Fruit fly (Drosophila melanogaster) whole organism, embryonic: ENCODE measurements around the gene CG5835.

Experiments
- Antp ChIP-seq: fragments of 200-800 bp; sonication (Bioruptor generic); optimal IDR thresholded peaks from 3 replicates; lab custom pipeline; 2016; ENCODE audit warnings: missing biosample characterization, missing genetic modification characterization
- Atf-2 ChIP-seq: fragments of 200-800 bp; sonication (Bioruptor generic); optimal IDR thresholded peaks from 2 replicates; lab custom pipeline; 2016; ENCODE audit warnings: missing biosample characterization, missing genetic modification characterization
- Atf6 ChIP-seq: fragments of 200-800 bp; sonication (Bioruptor generic); IDR thresholded peaks from 2 replicates; pipeline ENCODE4 v1.3.6; 2022; ENCODE audit warnings: missing biosample characterization, missing genetic modification characterization
- CG10543 ChIP-seq: fragments of 200-800 bp; sonication (Bioruptor generic); optimal IDR thresholded peaks from 3 replicates; lab custom pipeline; 2017; ENCODE audit warnings: missing biosample characterization, mild to moderate bottlenecking, missing genetic modification characterization, moderate library complexity
- CG11398 ChIP-seq: fragments of 200-800 bp; sonication (Bioruptor generic); optimal IDR thresholded peaks from 2 replicates; lab custom pipeline; 2016; ENCODE audit warnings: missing biosample characterization, missing genetic modification characterization
- CG13624 ChIP-seq: fragments of 200-800 bp; sonication (Bioruptor generic); optimal IDR thresholded peaks from 2 replicates; lab custom pipeline; 2016; ENCODE audit warnings: missing biosample characterization, missing genetic modification characterization
- CG13775 ChIP-seq: fragments of 200-800 bp; sonication (Bioruptor generic); optimal IDR thresholded peaks from 3 replicates; lab custom pipeline; 2017; ENCODE audit warnings: missing biosample characterization, mild to moderate bottlenecking, missing genetic modification characterization
- CG17186 ChIP-seq: fragments of 200-800 bp; sonication (Bioruptor generic); optimal IDR thresholded peaks from 3 replicates; lab custom pipeline; 2017; ENCODE audit warnings: missing biosample characterization, missing genetic modification reagents, missing genetic modification characterization
- CG17829 ChIP-seq: fragments of 200-800 bp; optimal IDR thresholded peaks from 2 replicates; lab custom pipeline; 2019; ENCODE audit warnings: missing biosample characterization, mild to moderate bottlenecking, missing genetic modification characterization, moderate library complexity
- CG18599 ChIP-seq: fragments of 200-800 bp; sonication (Bioruptor generic); optimal IDR thresholded peaks from 3 replicates; lab custom pipeline; 2017; ENCODE audit warnings: missing biosample characterization, missing genetic modification characterization, mild to moderate bottlenecking, moderate library complexity, missing genetic modification reagents
- CG2199 ChIP-seq: fragments of 200-800 bp; sonication (Bioruptor generic); IDR thresholded peaks from 3 replicates; pipeline ENCODE4 v1.3.6; 2022; ENCODE audit warnings: missing biosample characterization, missing genetic modification characterization
- CG31224 ChIP-seq: fragments of 200-800 bp; sonication (Bioruptor generic); IDR thresholded peaks from 2 replicates; pipeline ENCODE4 v1.3.6; 2022; ENCODE audit warnings: missing biosample characterization, missing genetic modification characterization
- CG32767 ChIP-seq: fragments of 200-800 bp; sonication (Bioruptor generic); IDR thresholded peaks from 2 replicates; pipeline ENCODE4 v1.3.6; 2022; ENCODE audit warnings: missing biosample characterization, missing genetic modification characterization
- CG32772 ChIP-seq: fragments of 200-800 bp; sonication (Bioruptor generic); IDR thresholded peaks from 2 replicates; pipeline ENCODE4 v1.3.6; 2022; ENCODE audit warnings: missing biosample characterization, missing genetic modification characterization
- CG34224 ChIP-seq: fragments of 200-800 bp; sonication (Bioruptor generic); IDR thresholded peaks from 3 replicates; pipeline ENCODE4 v1.3.6; 2022; ENCODE audit warnings: missing biosample characterization, missing genetic modification characterization; ENCODE audit not compliant: partially characterized antibody
- CG4282 ChIP-seq: fragments of 200-800 bp; sonication (Bioruptor generic); optimal IDR thresholded peaks from 2 replicates; lab custom pipeline; 2016; ENCODE audit warnings: missing biosample characterization, missing genetic modification characterization
- CG4730 ChIP-seq: fragments of 200-800 bp; sonication (Bioruptor generic); IDR thresholded peaks from 2 replicates; pipeline ENCODE4 v1.3.6; 2022; ENCODE audit warnings: missing biosample characterization, missing genetic modification characterization
- CG4820 ChIP-seq: fragments of 200-800 bp; sonication (Bioruptor generic); optimal IDR thresholded peaks from 3 replicates; lab custom pipeline; 2016; ENCODE audit warnings: missing biosample characterization, missing genetic modification characterization
- CG7271 ChIP-seq: fragments of 200-800 bp; sonication (Bioruptor generic); optimal IDR thresholded peaks from 2 replicates; lab custom pipeline; 2018; ENCODE audit warnings: missing biosample characterization, mild to moderate bottlenecking, missing genetic modification characterization, moderate library complexity
- CG7786 ChIP-seq: fragments of 200-800 bp; sonication (Bioruptor generic); optimal IDR thresholded peaks from 2 replicates; lab custom pipeline; 2016; ENCODE audit warnings: missing biosample characterization, missing genetic modification characterization
- CG7928 ChIP-seq: fragments of 200-800 bp; sonication (Bioruptor generic); optimal IDR thresholded peaks from 2 replicates; lab custom pipeline; 2017; ENCODE audit warnings: missing biosample characterization, mild to moderate bottlenecking, missing genetic modification characterization
- CG8765 ChIP-seq: fragments of 200-800 bp; sonication (Bioruptor generic); IDR thresholded peaks from 2 replicates; pipeline ENCODE4 v1.3.6; 2022; ENCODE audit warnings: missing biosample characterization, missing genetic modification characterization
- CTCF ChIP-seq: fragments of 200-800 bp; sonication (Bioruptor generic); optimal IDR thresholded peaks from 2 replicates; lab custom pipeline; 2017; ENCODE audit warnings: missing biosample characterization, mild to moderate bottlenecking, missing genetic modification characterization, moderate library complexity
- Dip2 ChIP-seq: fragments of 200-800 bp; sonication (Bioruptor generic); IDR thresholded peaks from 2 replicates; pipeline ENCODE4 v1.3.6; 2022; ENCODE audit warnings: missing biosample characterization, missing genetic modification characterization
- Ets97D ChIP-seq: fragments of 200-800 bp; sonication (Bioruptor generic); optimal IDR thresholded peaks from 3 replicates; lab custom pipeline; 2016; ENCODE audit warnings: missing biosample characterization, missing genetic modification characterization
- Fer1 ChIP-seq: fragments of 200-800 bp; sonication (Bioruptor generic); optimal IDR thresholded peaks from 2 replicates; lab custom pipeline; 2017; ENCODE audit warnings: missing biosample characterization, mild to moderate bottlenecking, missing genetic modification characterization
- HHEX ChIP-seq: fragments of 200-800 bp; sonication (Bioruptor generic); optimal IDR thresholded peaks from 3 replicates; lab custom pipeline; 2017; ENCODE audit warnings: missing biosample characterization, mild to moderate bottlenecking, missing genetic modification characterization, missing genetic modification reagents
- NK7.1 ChIP-seq: fragments of 200-800 bp; sonication (Bioruptor generic); optimal IDR thresholded peaks from 3 replicates; lab custom pipeline; 2016; ENCODE audit warnings: missing biosample characterization, missing genetic modification characterization
- Neu2 ChIP-seq: fragments of 200-800 bp; sonication (Bioruptor generic); optimal IDR thresholded peaks from 3 replicates; lab custom pipeline; 2016; ENCODE audit warnings: missing biosample characterization, missing genetic modification characterization, borderline replicate concordance
- Nf-YB ChIP-seq: fragments of 200-800 bp; sonication (Bioruptor generic); optimal IDR thresholded peaks from 3 replicates; lab custom pipeline; 2019; ENCODE audit warnings: missing biosample characterization, mild to moderate bottlenecking, missing genetic modification characterization, moderate library complexity
- Pdp1 ChIP-seq, 2 experiments: fragments of 200-800 bp; sonication (Bioruptor generic); optimal IDR thresholded peaks; 3 replicates each; lab custom pipeline; 2016; ENCODE audit warnings: missing biosample characterization in 2 of 2, missing genetic modification characterization in 2 of 2, mild to moderate bottlenecking in 1 of 2, moderate library complexity in 1 of 2
- Taf1 ChIP-seq: fragments of 200-800 bp; sonication (Bioruptor generic); IDR thresholded peaks from 2 replicates; pipeline ENCODE4 v1.3.6; 2022; ENCODE audit warnings: missing biosample characterization, missing genetic modification characterization
- Tbp ChIP-seq: fragments of >200 bp; optimal IDR thresholded peaks from 2 replicates; lab custom pipeline; 2018; ENCODE audit warnings: missing biosample characterization, missing genetic modification characterization
- YL-1 ChIP-seq: fragments of 200-800 bp; sonication (Bioruptor generic); optimal IDR thresholded peaks from 3 replicates; lab custom pipeline; 2017; ENCODE audit warnings: missing biosample characterization, mild to moderate bottlenecking, missing genetic modification characterization
- cas ChIP-seq: fragments of 200-800 bp; sonication (Bioruptor generic); IDR thresholded peaks from 2 replicates; pipeline ENCODE4 v1.3.6; 2022; ENCODE audit warnings: missing biosample characterization, missing genetic modification characterization
- crol ChIP-seq: fragments of 200-800 bp; sonication (Bioruptor generic); IDR thresholded peaks from 2 replicates; pipeline ENCODE4 v1.3.6; 2022; ENCODE audit warnings: missing biosample characterization, missing genetic modification characterization
- danr ChIP-seq: fragments of 200-800 bp; sonication (Bioruptor generic); IDR thresholded peaks from 2 replicates; pipeline ENCODE4 v1.3.6; 2022; ENCODE audit warnings: missing biosample characterization, missing genetic modification characterization
- en ChIP-seq: fragments of 200-800 bp; sonication (Bioruptor generic); optimal IDR thresholded peaks from 2 replicates; lab custom pipeline; 2016; ENCODE audit warnings: missing biosample characterization, missing genetic modification characterization
- eve ChIP-seq, 2 experiments: fragments of >200 bp; optimal IDR thresholded peaks; 2 replicates each; lab custom pipeline; 2017; ENCODE audit warnings: missing biosample characterization in 2 of 2, missing genetic modification characterization in 2 of 2
- fd64A ChIP-seq: fragments of 200-800 bp; sonication (Bioruptor generic); optimal IDR thresholded peaks from 3 replicates; lab custom pipeline; 2018; ENCODE audit warnings: missing biosample characterization, mild to moderate bottlenecking, missing genetic modification characterization
- ftz-f1 ChIP-seq: fragments of 200-800 bp; sonication (Bioruptor generic); optimal IDR thresholded peaks from 2 replicates; lab custom pipeline; 2016; ENCODE audit warnings: missing biosample characterization, missing genetic modification characterization
- h ChIP-seq: fragments of >200 bp; optimal IDR thresholded peaks from 2 replicates; lab custom pipeline; 2017
- klu ChIP-seq: fragments of 200-800 bp; sonication (Bioruptor generic); IDR thresholded peaks from 2 replicates; pipeline ENCODE4 v1.3.6; 2022; ENCODE audit warnings: missing biosample characterization, missing genetic modification characterization
- p53 ChIP-seq: fragments of 200-800 bp; sonication (Bioruptor generic); optimal IDR thresholded peaks from 2 replicates; lab custom pipeline; 2016; ENCODE audit warnings: missing biosample characterization, missing genetic modification characterization
- pan ChIP-seq, 4 experiments: fragments of >200 bp in 3 of 4; fragments of 200-800 bp in 1 of 4; sonication (Bioruptor generic) in 1 of 4; optimal IDR thresholded peaks in 3 of 4; IDR thresholded peaks in 1 of 4; 2 replicates each; pipeline versions ENCODE4 v1.3.6 to Lab custom; 2017 to 2022; ENCODE audit warnings: missing biosample characterization in 2 of 4, missing genetic modification characterization in 2 of 4, mixed read lengths in 1 of 4
- pzg ChIP-seq: fragments of 200-800 bp; sonication (Bioruptor generic); optimal IDR thresholded peaks from 3 replicates; lab custom pipeline; 2018; ENCODE audit warnings: missing biosample characterization, mild to moderate bottlenecking, missing genetic modification characterization, moderate library complexity
- sisA ChIP-seq: fragments of 200-800 bp; sonication (Bioruptor generic); IDR thresholded peaks from 2 replicates; pipeline ENCODE4 v1.3.6; 2022; ENCODE audit warnings: missing biosample characterization, missing genetic modification characterization
- vvl ChIP-seq: fragments of 200-800 bp; sonication (Bioruptor generic); IDR thresholded peaks from 2 replicates; pipeline ENCODE4 v1.3.6; 2022; ENCODE audit warnings: missing biosample characterization, missing genetic modification characterization
- zen ChIP-seq: fragments of 200-800 bp; sonication (Bioruptor generic); optimal IDR thresholded peaks from 3 replicates; lab custom pipeline; 2018; ENCODE audit warnings: missing biosample characterization, mild to moderate bottlenecking, missing genetic modification characterization, moderate library complexity
- zen2 ChIP-seq: fragments of 200-800 bp; sonication (Bioruptor generic); IDR thresholded peaks from 3 replicates; pipeline ENCODE4 v1.3.6; 2022; ENCODE audit warnings: missing biosample characterization, missing genetic modification characterization; ENCODE audit not compliant: partially characterized antibody

Gene CG5835

dm6 chr3R:19163972-19164819 lies 10.7 kb upstream of the CG5835 start, which contains the start of gene sqz (continued):
- TF ChIP-seq eve (GFP tag; optimal IDR thresholded peaks at IDR 0.05; lab: Kevin White, UChicago) (no peak), CG7928 (no peak), p53 (no peak), CG10543 (peak; percentile 47), CG4282 (no peak), ftz-f1 (GFP tag; lab: Kevin White, UChicago) (no peak), CG7786 (GFP tag; lab: Kevin White, UChicago) (no peak), CG18599 (GFP tag; lab: Kevin White, UChicago) (peak; percentile 25), CG2199 (GFP tag; lab: Robert Waterston, UW) (0 out of 3 replicates have a peak, but pooled peaks have one; percentile 21), Ets97D (GFP tag; lab: Kevin White, UChicago) (no peak), zen2 (GFP tag; lab: Robert Waterston, UW) (0 out of 3 replicates have a peak, but pooled peaks have one; percentile 37), vvl (peak; percentile 45), Tbp (no peak), pzg (GFP tag; lab: Kevin White, UChicago) (no peak), h (no peak), Dip2 (GFP tag; lab: Robert Waterston, UW) (no peak), Fer1 (GFP tag; lab: Kevin White, UChicago) (peak; percentile 45), CG7271 (tag; lab: Kevin White, UChicago) (no peak), cas (GFP tag; lab: Robert Waterston, UW) (no peak), CG13624 (GFP tag; lab: Kevin White, UChicago) (no peak), Pdp1 (GFP tag; optimal IDR thresholded peaks at IDR 0.05; lab: Kevin White, UChicago) (no peak), CG17829 (tag; lab: Kevin White, UChicago) (no peak), CG13775 (GFP tag; lab: Kevin White, UChicago) (peak; percentile 12), Nf-YB (GFP tag; lab: Kevin White, UChicago) (peak; percentile 62), CTCF (GFP tag; lab: Kevin White, UChicago) (no peak), CG11398 (GFP tag; lab: Kevin White, UChicago) (no peak), HHEX (no peak), CG32767 (GFP tag; lab: Robert Waterston, UW) (peak; percentile 60; the same call in 1 of the 2 replicates), YL-1 (GFP tag; lab: Kevin White, UChicago) (peak; percentile 33), danr (GFP tag; lab: Robert Waterston, UW) (no peak), NK7.1 (no peak), fd64A (no peak), pan (optimal IDR thresholded peaks at IDR 0.05; lab: Kevin White, UChicago) (no peak), pan (GFP tag; optimal IDR thresholded peaks at IDR 0.05 in 1 of 2, IDR thresholded peaks at IDR 0.05 in 1 of 2) (no peak), CG4730 (GFP tag; lab: Robert Waterston, UW) (no peak), Antp (no peak), CG8765 (GFP tag; lab: Robert Waterston, UW) (no peak), Neu2 (GFP tag; lab: Kevin White, UChicago) (no peak), CG31224 (GFP tag; lab: Robert Waterston, UW) (no peak), zen (tag; lab: Kevin White, UChicago) (no peak), CG34224 (GFP tag; lab: Robert Waterston, UW) (peak; percentile 73), klu (GFP tag; lab: Robert Waterston, UW) (no peak; the same call in 1 of the 2 replicates), CG17186 (GFP tag; lab: Kevin White, UChicago) (no peak), CG32772 (GFP tag; lab: Robert Waterston, UW) (peak; percentile 64), crol (GFP tag; lab: Robert Waterston, UW) (peak; percentile 51; the same call in 1 of the 2 replicates), Taf1 (no peak), en (GFP tag; lab: Kevin White, UChicago) (no peak), CG4820 (GFP tag; lab: Kevin White, UChicago) (no peak), Atf6 (GFP tag; lab: Robert Waterston, UW) (peak; percentile 65), Atf-2 (GFP tag; lab: Kevin White, UChicago) (no peak), sisA (no peak)
